Fruit fly (Drosophila melanogaster) whole organism, pupa: ENCODE measurements around the gene Shab.

Source experiments
- CG12605 ChIP-seq: fragments of 200-800 bp; sonication (Bioruptor generic); IDR thresholded peaks from 2 replicates; pipeline ENCODE4 v1.3.6; 2022; ENCODE audit warnings: missing biosample characterization, missing genetic modification characterization
- CG15710 ChIP-seq: fragments of 200-800 bp; sonication (Bioruptor generic); optimal IDR thresholded peaks from 2 replicates; lab custom pipeline; 2018; ENCODE audit warnings: missing biosample characterization, mild to moderate bottlenecking, missing genetic modification characterization, moderate library complexity
- CG17806 ChIP-seq: fragments of 200-800 bp; sonication (Bioruptor generic); optimal IDR thresholded peaks from 2 replicates; lab custom pipeline; 2018; ENCODE audit warnings: missing biosample characterization, mild to moderate bottlenecking, missing genetic modification characterization, moderate library complexity
- D1 ChIP-seq: fragments of 200-800 bp; sonication (Bioruptor generic); optimal IDR thresholded peaks from 2 replicates; lab custom pipeline; 2018; ENCODE audit warnings: missing biosample characterization, mild to moderate bottlenecking, missing genetic modification characterization, moderate library complexity

DNA sequence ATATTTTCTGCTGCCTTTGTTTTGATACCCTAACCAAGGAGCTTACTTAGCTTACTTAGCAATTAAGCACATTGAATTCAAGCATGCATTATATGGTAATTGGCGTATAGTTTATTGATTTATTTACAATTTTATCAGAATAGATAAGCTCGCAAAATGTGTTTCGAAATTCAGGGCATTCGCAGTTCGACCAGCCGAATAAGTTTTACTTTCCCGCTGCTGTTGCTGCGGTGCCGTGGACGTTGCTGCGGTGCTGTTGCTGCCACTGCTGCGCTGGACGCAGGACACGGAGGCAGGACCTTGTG, 15.0 kb upstream of the Shab start:
- peak; percentile 78 for TF ChIP-seq CG17806
- TF ChIP-seq CG15710: peak; percentile 68
- peak; percentile 60; the same call in 1 of the 2 replicates for TF ChIP-seq CG12605 (GFP tag; lab: Robert Waterston, UW)
- TF ChIP-seq D1 (tag; lab: Kevin White, UChicago): no peak
